Fruit fly (Drosophila melanogaster) whole organism, embryonic: ENCODE measurements around the gene Vps2.

Source experiments
- BtbVII ChIP-seq: fragments of 200-800 bp; sonication (Bioruptor generic); optimal IDR thresholded peaks from 3 replicates; lab custom pipeline; 2017; ENCODE audit warnings: missing biosample characterization, mild to moderate bottlenecking, missing genetic modification characterization
- CG11085 ChIP-seq: fragments of 200-800 bp; sonication (Bioruptor generic); IDR thresholded peaks from 2 replicates; pipeline ENCODE4 v1.3.6; 2022; ENCODE audit warnings: missing biosample characterization, missing genetic modification characterization
- CG2120 ChIP-seq: fragments of 200-800 bp; sonication (Bioruptor generic); optimal IDR thresholded peaks from 3 replicates; lab custom pipeline; 2016; ENCODE audit warnings: missing biosample characterization, missing genetic modification characterization
- Hand ChIP-seq: fragments of 200-800 bp; sonication (Bioruptor generic); optimal IDR thresholded peaks from 2 replicates; lab custom pipeline; 2017; ENCODE audit warnings: mild to moderate bottlenecking, missing biosample characterization, missing genetic modification reagents, missing genetic modification characterization
- Hr39 ChIP-seq: fragments of >200 bp; optimal IDR thresholded peaks from 2 replicates; lab custom pipeline; 2017
- Oaz ChIP-seq: fragments of 200-800 bp; sonication (Bioruptor generic); IDR thresholded peaks from 2 replicates; pipeline ENCODE4 v1.3.6; 2022; ENCODE audit warnings: missing biosample characterization, missing genetic modification characterization
- hth ChIP-seq: fragments of >200 bp; optimal IDR thresholded peaks from 2 replicates; lab custom pipeline; 2017; ENCODE audit warnings: inconsistent platforms
- pan ChIP-seq, 4 experiments: fragments of >200 bp in 3 of 4; fragments of 200-800 bp in 1 of 4; sonication (Bioruptor generic) in 1 of 4; optimal IDR thresholded peaks in 3 of 4; IDR thresholded peaks in 1 of 4; 2 replicates each; pipeline versions ENCODE4 v1.3.6 to Lab custom; 2017 to 2022; ENCODE audit warnings: missing biosample characterization in 2 of 4, missing genetic modification characterization in 2 of 4, mixed read lengths in 1 of 4
- prd ChIP-seq, 3 experiments: fragments of >200 bp in 2 of 3; fragments of 200-800 bp in 1 of 3; sonication (Bioruptor generic) in 1 of 3; optimal IDR thresholded peaks in 2 of 3; IDR thresholded peaks in 1 of 3; 2 replicates in 2 of 3; 3 replicates in 1 of 3; pipeline versions ENCODE4 v1.3.6 to Lab custom; 2017 to 2022; ENCODE audit warnings: missing biosample characterization in 1 of 3, missing genetic modification characterization in 1 of 3
- tap ChIP-seq: fragments of 200-800 bp; optimal IDR thresholded peaks from 3 replicates; lab custom pipeline; 2019; ENCODE audit warnings: missing biosample characterization, mild to moderate bottlenecking, missing genetic modification characterization, moderate library complexity
- tgo ChIP-seq: fragments of 200-800 bp; sonication (Bioruptor generic); IDR thresholded peaks from 3 replicates; pipeline ENCODE4 v1.3.6; 2022; ENCODE audit warnings: missing biosample characterization, missing genetic modification characterization
- tio ChIP-seq: fragments of 200-800 bp; sonication (Bioruptor generic); optimal IDR thresholded peaks from 2 replicates; lab custom pipeline; 2017; ENCODE audit warnings: missing biosample characterization, missing genetic modification characterization, inconsistent platforms
- wdn ChIP-seq: fragments of 200-800 bp; sonication (Bioruptor generic); IDR thresholded peaks from 2 replicates; pipeline ENCODE4 v1.3.6; 2022; ENCODE audit warnings: missing biosample characterization, missing genetic modification characterization

DNA sequence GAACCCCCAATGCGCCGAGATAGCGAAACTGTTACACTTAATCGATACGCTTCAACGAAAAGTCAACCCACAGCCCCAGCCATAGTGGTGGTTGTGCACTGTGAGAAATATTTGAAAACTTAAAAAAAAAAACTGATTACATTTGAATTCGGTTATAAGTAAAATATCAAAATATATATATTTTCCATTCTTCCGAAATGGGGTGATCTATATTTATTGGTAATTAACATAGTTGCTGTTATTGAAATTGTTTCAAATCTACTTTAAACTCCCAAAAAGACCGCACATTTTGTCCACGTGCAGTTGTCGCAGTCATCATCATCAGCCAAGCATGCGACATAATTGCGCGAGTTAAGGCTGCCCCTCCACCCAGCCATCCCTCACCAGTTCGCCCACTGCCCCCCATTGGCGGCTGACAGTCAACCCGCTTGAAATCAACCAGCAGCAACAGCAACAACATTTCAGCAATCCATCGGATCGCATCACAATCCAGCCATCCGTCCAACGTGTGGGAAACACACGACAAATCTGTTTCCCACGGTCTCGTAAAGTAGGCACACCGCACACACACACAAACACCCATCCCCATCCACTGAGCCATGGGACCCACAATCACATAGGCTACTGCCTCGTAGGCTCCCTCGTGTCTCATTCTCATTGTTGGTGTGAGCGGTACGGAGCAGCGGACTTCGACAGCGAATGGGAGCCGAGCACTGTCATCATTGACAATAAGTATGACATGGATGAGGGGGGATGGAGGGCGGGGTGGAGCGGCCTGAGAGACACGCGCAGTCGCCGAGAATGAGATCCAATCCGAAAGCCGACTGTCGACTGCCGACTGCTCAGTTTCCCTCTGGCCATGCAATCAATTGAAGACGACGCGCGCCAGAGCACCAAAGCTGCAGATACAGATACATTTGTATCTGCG lies 32.1 kb upstream of the Vps2 start:
- TF ChIP-seq CG2120 (GFP tag; lab: Kevin White, UChicago) (peak; percentile 43), pan (optimal IDR thresholded peaks at IDR 0.05; lab: Kevin White, UChicago) (no peak), pan (GFP tag; optimal IDR thresholded peaks at IDR 0.05 in 1 of 2, IDR thresholded peaks at IDR 0.05 in 1 of 2) (peak in 1 of 2 experiments; percentile 79), BtbVII (GFP tag; lab: Kevin White, UChicago) (peak; percentile 54), prd (optimal IDR thresholded peaks at IDR 0.05; lab: Kevin White, UChicago) (no peak), prd (GFP tag; IDR thresholded peaks at IDR 0.05; lab: Robert Waterston, UW) (peak; percentile 57; the same call in 1 of the 3 replicates), CG11085 (GFP tag; lab: Robert Waterston, UW) (no peak), Oaz (GFP tag; lab: Robert Waterston, UW) (0 out of 2 replicates have a peak, but pooled peaks have one; percentile 18), Hand (no peak), hth (lab: Kevin White, UChicago) (no peak), tap (peak; percentile 1), Hr39 (lab: Kevin White, UChicago) (no peak), tgo (GFP tag; lab: Robert Waterston, UW) (peak; percentile 62), tio (peak; percentile 50), wdn (GFP tag; lab: Robert Waterston, UW) (no peak)
